Worm (Caenorhabditis elegans) whole organism, L3 larva: ENCODE results near the gene str-45.

Source experiments
- ZK546.5 ChIP-seq: sonication (generic microtip); optimal IDR thresholded peaks from 2 replicates; lab custom pipeline; 2017; ENCODE audit warnings: missing biosample characterization, missing genetic modification characterization
- aly-2 ChIP-seq: fragments of 150-350 bp; optimal IDR thresholded peaks from 2 replicates; lab custom pipeline; 2014; ENCODE audit warnings: missing biosample characterization, missing genetic modification characterization
- ceh-16 ChIP-seq: sonication (generic microtip); optimal IDR thresholded peaks from 2 replicates; lab custom pipeline; 2017; ENCODE audit warnings: missing biosample characterization, missing genetic modification characterization
- ceh-82 ChIP-seq: fragments of 150-350 bp; optimal IDR thresholded peaks from 2 replicates; lab custom pipeline; 2014; ENCODE audit warnings: missing biosample characterization, missing genetic modification characterization
- ceh-9 ChIP-seq: sonication (generic microtip); optimal IDR thresholded peaks from 2 replicates; lab custom pipeline; 2018; ENCODE audit warnings: missing biosample characterization, missing genetic modification characterization
- daf-12 ChIP-seq: fragments of 150-350 bp; optimal IDR thresholded peaks from 2 replicates; lab custom pipeline; 2014; ENCODE audit warnings: missing biosample characterization, missing genetic modification reagents, missing genetic modification characterization
- egl-27 ChIP-seq: sonication (generic microtip); optimal IDR thresholded peaks from 4 replicates; lab custom pipeline; 2017; ENCODE audit warnings: missing biosample characterization, missing genetic modification reagents, missing genetic modification characterization
- egl-5 ChIP-seq: fragments of 150-350 bp; optimal IDR thresholded peaks from 2 replicates; lab custom pipeline; 2017; ENCODE audit warnings: missing biosample characterization, missing genetic modification reagents, missing genetic modification characterization, inconsistent platforms
- elt-1 ChIP-seq: fragments of 150-350 bp; optimal IDR thresholded peaks from 2 replicates; lab custom pipeline; 2014; ENCODE audit warnings: missing biosample characterization, missing genetic modification characterization
- elt-2 ChIP-seq: sonication (generic microtip); optimal IDR thresholded peaks from 2 replicates; lab custom pipeline; 2016; ENCODE audit warnings: missing genetic modification reagents, mild to moderate bottlenecking, missing genetic modification characterization, missing compliant biosample characterization
- elt-3 ChIP-seq, 3 experiments: fragments of 150-350 bp in 1 of 3; sonication (generic microtip) in 2 of 3; optimal IDR thresholded peaks; 2 replicates in 2 of 3; 4 replicates in 1 of 3; lab custom pipeline; 2014 to 2017; ENCODE audit warnings: missing biosample characterization in 3 of 3, missing genetic modification characterization in 3 of 3
- eor-1 ChIP-seq, 2 experiments: fragments of 150-350 bp; optimal IDR thresholded peaks; 2 replicates each; lab custom pipeline; 2014 to 2018; ENCODE audit warnings: missing biosample characterization in 2 of 2, missing genetic modification characterization in 2 of 2
- fkh-10 ChIP-seq: sonication (generic microtip); optimal IDR thresholded peaks from 2 replicates; lab custom pipeline; 2017; ENCODE audit warnings: missing biosample characterization, missing genetic modification reagents, missing genetic modification characterization
- fkh-2 ChIP-seq: fragments of 150-350 bp; optimal IDR thresholded peaks from 2 replicates; lab custom pipeline; 2014; ENCODE audit warnings: missing biosample characterization, missing genetic modification reagents, missing genetic modification characterization
- fos-1 ChIP-seq: fragments of 150-350 bp; optimal IDR thresholded peaks from 2 replicates; lab custom pipeline; 2014; ENCODE audit warnings: missing biosample characterization, missing genetic modification characterization
- lin-15B ChIP-seq: fragments of 150-350 bp; optimal IDR thresholded peaks from 2 replicates; lab custom pipeline; 2014; ENCODE audit warnings: missing biosample characterization, missing genetic modification characterization
- lin-39 ChIP-seq: fragments of 150-350 bp; optimal IDR thresholded peaks from 2 replicates; lab custom pipeline; 2018; ENCODE audit warnings: missing biosample characterization, missing genetic modification reagents, missing genetic modification characterization
- lsy-12 ChIP-seq: sonication (generic microtip); optimal IDR thresholded peaks from 2 replicates; lab custom pipeline; 2016; ENCODE audit warnings: mild to moderate bottlenecking, missing genetic modification characterization, missing compliant biosample characterization
- mdl-1 ChIP-seq: fragments of 150-350 bp; optimal IDR thresholded peaks from 2 replicates; lab custom pipeline; 2014; ENCODE audit warnings: missing biosample characterization, missing genetic modification characterization
- nfya-1 ChIP-seq: sonication (generic microtip); optimal IDR thresholded peaks from 2 replicates; lab custom pipeline; 2017; ENCODE audit warnings: missing genetic modification characterization, mild to moderate bottlenecking, missing compliant biosample characterization, antibody characterized with exemption, moderate library complexity; ENCODE audit not compliant: insufficient read depth
- nhr-11 ChIP-seq: fragments of 150-350 bp; optimal IDR thresholded peaks from 2 replicates; lab custom pipeline; 2014; ENCODE audit warnings: missing biosample characterization, missing genetic modification characterization
- nhr-12 ChIP-seq: fragments of 150-350 bp; optimal IDR thresholded peaks from 2 replicates; lab custom pipeline; 2014; ENCODE audit warnings: missing biosample characterization, missing genetic modification characterization
- nhr-23 ChIP-seq: fragments of 150-350 bp; optimal IDR thresholded peaks from 2 replicates; lab custom pipeline; 2014; ENCODE audit warnings: missing biosample characterization, missing genetic modification reagents, missing genetic modification characterization
- nhr-237 ChIP-seq: fragments of 150-350 bp; optimal IDR thresholded peaks from 2 replicates; lab custom pipeline; 2014; ENCODE audit warnings: missing biosample characterization, missing genetic modification characterization
- nhr-25 ChIP-seq: sonication (generic microtip); optimal IDR thresholded peaks from 2 replicates; lab custom pipeline; 2017; ENCODE audit warnings: missing biosample characterization, missing genetic modification characterization
- nhr-43 ChIP-seq: sonication (generic microtip); optimal IDR thresholded peaks from 2 replicates; lab custom pipeline; 2016; ENCODE audit warnings: mild to moderate bottlenecking, missing genetic modification characterization, missing compliant biosample characterization; ENCODE audit not compliant: poor library complexity, severe bottlenecking
- nhr-67 ChIP-seq: fragments of 150-350 bp; optimal IDR thresholded peaks from 2 replicates; lab custom pipeline; 2014; ENCODE audit warnings: missing biosample characterization, missing genetic modification characterization
- nhr-77 ChIP-seq: fragments of 150-350 bp; optimal IDR thresholded peaks from 2 replicates; lab custom pipeline; 2014; ENCODE audit warnings: missing biosample characterization, missing genetic modification characterization
- pha-4 ChIP-seq: fragments of 150-350 bp; optimal IDR thresholded peaks from 2 replicates; lab custom pipeline; 2014; ENCODE audit warnings: missing biosample characterization, missing genetic modification reagents, missing genetic modification characterization
- pqm-1 ChIP-seq: fragments of 150-350 bp; optimal IDR thresholded peaks from 2 replicates; lab custom pipeline; 2017; ENCODE audit warnings: missing biosample characterization, missing genetic modification characterization, inconsistent platforms
- sea-2 ChIP-seq: fragments of 150-350 bp; sonication (generic microtip); optimal IDR thresholded peaks from 4 replicates; lab custom pipeline; 2014; ENCODE audit warnings: missing biosample characterization, missing genetic modification reagents, missing genetic modification characterization
- skn-1 ChIP-seq: fragments of 150-350 bp; optimal IDR thresholded peaks from 2 replicates; lab custom pipeline; 2014; ENCODE audit warnings: missing biosample characterization, missing genetic modification characterization
- snpc-4 ChIP-seq: fragments of 150-350 bp; optimal IDR thresholded peaks from 2 replicates; lab custom pipeline; 2014; ENCODE audit warnings: missing biosample characterization, missing genetic modification characterization
- tbx-2 ChIP-seq: sonication (generic microtip); optimal IDR thresholded peaks from 2 replicates; lab custom pipeline; 2016; ENCODE audit warnings: mild to moderate bottlenecking, missing genetic modification characterization, missing compliant biosample characterization
- unc-39 ChIP-seq: sonication (generic microtip); optimal IDR thresholded peaks from 4 replicates; lab custom pipeline; 2017; ENCODE audit warnings: missing biosample characterization, missing genetic modification characterization
- zag-1 ChIP-seq: fragments of 150-350 bp; optimal IDR thresholded peaks from 2 replicates; lab custom pipeline; 2014; ENCODE audit warnings: missing biosample characterization, missing genetic modification characterization
- ztf-11 ChIP-seq: fragments of 150-350 bp; optimal IDR thresholded peaks from 2 replicates; lab custom pipeline; 2014; ENCODE audit warnings: missing biosample characterization, missing genetic modification characterization
- ztf-4 ChIP-seq: fragments of 150-350 bp; optimal IDR thresholded peaks from 2 replicates; lab custom pipeline; 2014; ENCODE audit warnings: missing biosample characterization, missing genetic modification characterization

The str-45 gene

ce11 chrV:15136772-15137171 lies 22.0 kb upstream of the str-45 start, which contains the start of gene aipl-1 (continued):
- peak; percentile 60 for TF ChIP-seq fkh-10
- peak; percentile 34 for TF ChIP-seq ceh-82 (tag; lab: Kevin White, UChicago)
- TF ChIP-seq elt-2 (tag; lab: Kevin White, UChicago), result peak; percentile 43
- no peak for TF ChIP-seq ceh-9 (tag; lab: Kevin White, UChicago)
- TF ChIP-seq nhr-23, result peak; percentile 75
- peak; percentile 53 for TF ChIP-seq lin-39 (tag; lab: Kevin White, UChicago)
- TF ChIP-seq sea-2 (GFP tag; lab: Kevin White, UChicago), result no peak
- TF ChIP-seq, all 47 proteins: peak for 17

- peak; percentile 60 for TF ChIP-seq pha-4 (tag; lab: Kevin White, UChicago)
- no peak for TF ChIP-seq nhr-237 (tag; lab: Kevin White, UChicago)
- TF ChIP-seq elt-3 (tag; optimal IDR thresholded peaks at IDR 0.05; lab: Kevin White, UChicago), result no peak
- TF ChIP-seq eor-1 (tag; optimal IDR thresholded peaks at IDR 0.05; lab: Kevin White, UChicago), result no peak
- TF ChIP-seq nhr-25, result no peak
- TF ChIP-seq fos-1 (tag; lab: Kevin White, UChicago), result no peak
- TF ChIP-seq skn-1 (tag; lab: Kevin White, UChicago), result no peak
- TF ChIP-seq egl-27 (tag; lab: Kevin White, UChicago), result no peak
- TF ChIP-seq sea-2 (GFP tag; lab: Kevin White, UChicago), result no peak
- no peak for TF ChIP-seq egl-5 (tag; lab: Kevin White, UChicago)
- peak; percentile 53 for TF ChIP-seq elt-2 (tag; lab: Kevin White, UChicago)
- TF ChIP-seq nhr-67, result no peak
- TF ChIP-seq nhr-12 (tag; lab: Kevin White, UChicago), result no peak
- peak; percentile 53 for TF ChIP-seq pqm-1 (tag; lab: Kevin White, UChicago)
- TF ChIP-seq mdl-1 (tag; lab: Kevin White, UChicago), result no peak
- TF ChIP-seq lin-39 (tag; lab: Kevin White, UChicago), result no peak
- TF ChIP-seq elt-1 (tag; lab: Kevin White, UChicago), result no peak
- no peak for TF ChIP-seq ceh-82 (tag; lab: Kevin White, UChicago)
- no peak for TF ChIP-seq unc-39
Measured at ce11 chrV:15139811-15140210, 19.0 kb upstream of the str-45 start.

- TF ChIP-seq nhr-43 (tag; lab: Kevin White, UChicago), result no peak
- TF ChIP-seq ceh-9 (tag; lab: Kevin White, UChicago), result no peak
- no peak for TF ChIP-seq aly-2
- no peak for TF ChIP-seq egl-5 (tag; lab: Kevin White, UChicago)
- TF ChIP-seq ceh-16 (tag; lab: Kevin White, UChicago), result no peak
- TF ChIP-seq nhr-77 (tag; lab: Kevin White, UChicago), result no peak
- no peak for TF ChIP-seq elt-2 (tag; lab: Kevin White, UChicago)
- TF ChIP-seq lsy-12, result no peak
- TF ChIP-seq lin-15B (tag; lab: Kevin White, UChicago), result no peak
- no peak for TF ChIP-seq nhr-67
- no peak for TF ChIP-seq nfya-1 (tag; lab: Kevin White, UChicago)
- no peak for TF ChIP-seq lin-39 (tag; lab: Kevin White, UChicago)
- no peak for TF ChIP-seq ztf-4
- TF ChIP-seq nhr-25, result no peak
- no peak for TF ChIP-seq ZK546.5 (tag; lab: Kevin White, UChicago)
- no peak for TF ChIP-seq pha-4 (tag; lab: Kevin White, UChicago)
- TF ChIP-seq tbx-2, result no peak
- TF ChIP-seq egl-27 (tag; lab: Kevin White, UChicago), result no peak
- no peak for TF ChIP-seq ztf-11
- no peak for TF ChIP-seq elt-1 (tag; lab: Kevin White, UChicago)
Measured at ce11 chrV:15140247-15140646, 18.5 kb upstream of the str-45 start, which contains the start of gene K08F9.3. TSS of gene K08F9.3 (plus strand) at chrV:15140547.

ce11 chrV:15143285-15143684 lies 15.5 kb upstream of the str-45 start, which contains the start of gene K08F9.1:
TSS of gene K08F9.1 (minus strand) at chrV:15143385.
- TF ChIP-seq fkh-2 (tag; lab: Kevin White, UChicago) (no peak), snpc-4 (tag; lab: Kevin White, UChicago) (no peak), ztf-11 (no peak), aly-2 (no peak), ZK546.5 (tag; lab: Kevin White, UChicago) (no peak), nhr-237 (tag; lab: Kevin White, UChicago) (no peak), nhr-43 (tag; lab: Kevin White, UChicago) (no peak), daf-12 (tag; lab: Kevin White, UChicago) (no peak), fos-1 (tag; lab: Kevin White, UChicago) (no peak), nhr-11 (no peak), zag-1 (tag; lab: Kevin White, UChicago) (no peak)
- TF ChIP-seq, all 47 proteins: peak for 0
